Fruit fly (Drosophila melanogaster) whole organism, wandering third instar larva: Measurements from ENCODE around the gene CG3430.

Experiments used
- Dfd ChIP-seq: fragments of >200 bp; optimal IDR thresholded peaks from 2 replicates; lab custom pipeline; 2017; ENCODE audit warnings: missing biosample characterization, missing genetic modification characterization
- Dif ChIP-seq: fragments of 200-275, 200-300 bp; sonication (Bioruptor generic); optimal IDR thresholded peaks from 2 replicates; lab custom pipeline; 2018; ENCODE audit warnings: missing biosample characterization, missing genetic modification characterization; ENCODE audit not compliant: partially characterized antibody
- Hr78 ChIP-seq: fragments of >200 bp; optimal IDR thresholded peaks from 2 replicates; lab custom pipeline; 2017; ENCODE audit warnings: missing biosample characterization, missing genetic modification characterization
- dl ChIP-seq, 2 experiments: fragments of 175-275, 200-275 bp in 1 of 2; fragments of 200-275 bp in 1 of 2; sonication (Bioruptor generic); optimal IDR thresholded peaks; lab custom pipeline; 2018; ENCODE audit warnings: mild to moderate bottlenecking in 2 of 2, missing biosample characterization in 2 of 2, missing genetic modification characterization in 2 of 2, moderate library complexity in 2 of 2; ENCODE audit not compliant: partially characterized antibody in 2 of 2, insufficient read depth in 1 of 2
- lola ChIP-seq: fragments of >200 bp; optimal IDR thresholded peaks from 2 replicates; lab custom pipeline; 2017; ENCODE audit warnings: missing biosample characterization, missing genetic modification characterization

dm6 chr2L:7004304-7004703 is 47.5 kb downstream of the CG3430 start:
- TF ChIP-seq Dfd (GFP tag; lab: Kevin White, UChicago) (no peak), dl (GFP tag; optimal IDR thresholded peaks at IDR 0.05; lab: Kevin White, UChicago; ENCODE audit: insufficient read depth in 1 of 2, partially characterized antibody in 2 of 2) (no peak), Hr78 (GFP tag; lab: Kevin White, UChicago) (no peak), lola (no peak), Dif (GFP tag; lab: Kevin White, UChicago) (no peak)
